Worm (Caenorhabditis elegans): Measurements from ENCODE around the gene T03F7.5.
"Not testable (repeated sequence)": the region's sequence is repeated elsewhere in the genome, so short reads cannot be mapped to it uniquely, and the experiment has no call there.

- not testable (repeated sequence) for TF ChIP-seq pqm-1 (tag; optimal IDR thresholded peaks at IDR 0.05); odd-2 (tag; optimal IDR thresholded peaks at IDR 0.05); ceh-19 (GFP tag; optimal IDR thresholded peaks at IDR 0.05); K09A11.1 (tag; optimal IDR thresholded peaks at IDR 0.05; ENCODE audit: insufficient read depth); pag-3 (tag; optimal IDR thresholded peaks at IDR 0.05; ENCODE audit: borderline replicate concordance); ceh-45 (GFP tag; IDR thresholded peaks at IDR 0.05); nhr-11 (tag; optimal IDR thresholded peaks at IDR 0.05); nfya-1 (tag; optimal IDR thresholded peaks at IDR 0.05); pat-9 (tag; optimal IDR thresholded peaks at IDR 0.05); ets-4 (tag; optimal IDR thresholded peaks at IDR 0.05); C38D4.7 (GFP tag; optimal IDR thresholded peaks at IDR 0.05); ama-1 (optimal IDR thresholded peaks at IDR 0.05)
Measured at ce11 chrV:11286114-11286513, 12.4 kb downstream of the T03F7.5 start, which contains the start of gene C03E10.3.

Measured in whole organism, late embryonic.